Worm (Caenorhabditis elegans): ENCODE measurements around the gene F52D1.2.

Gene F52D1.2

ce11 chrX:433029-433693 is 16.9 kb downstream of the F52D1.2 start:
- TF ChIP-seq unc-62 (GFP tag; optimal IDR thresholded peaks at IDR 0.05): no peak

- no peak for TF ChIP-seq unc-62 (GFP tag; optimal IDR thresholded peaks at IDR 0.05)
Observed at ce11 chrX:431596-431995, 18.4 kb downstream of the F52D1.2 start.

- no peak for TF ChIP-seq unc-62 (GFP tag; optimal IDR thresholded peaks at IDR 0.05)
Observed at ce11 chrX:425535-425934, 24.5 kb downstream of the F52D1.2 start, which contains the start of gene ZK1193.2. TSS of gene ZK1193.2 (minus strand) at chrX:425635.

ce11 chrX:423757-424156 is 26.3 kb downstream of the F52D1.2 start:
- no peak for TF ChIP-seq unc-62 (GFP tag; optimal IDR thresholded peaks at IDR 0.05)

- TF ChIP-seq unc-62 (GFP tag; optimal IDR thresholded peaks at IDR 0.05): no peak
Observed at ce11 chrX:421785-422657, 28.0 kb downstream of the F52D1.2 start.

ce11 chrX:421407-421784 is 28.6 kb downstream of the F52D1.2 start, which contains the start of gene col-19:
TSS of gene col-19 (plus strand) at chrX:421707.
- no peak for TF ChIP-seq unc-62 (GFP tag; optimal IDR thresholded peaks at IDR 0.05)

- TF ChIP-seq unc-62 (GFP tag; optimal IDR thresholded peaks at IDR 0.05): no peak
Observed at ce11 chrX:410073-410572, 39.9 kb downstream of the F52D1.2 start.

- no peak for TF ChIP-seq unc-62 (GFP tag; optimal IDR thresholded peaks at IDR 0.05)
Observed at ce11 chrX:404597-404996, 45.4 kb downstream of the F52D1.2 start, which contains the start of gene R04A9.1. TSS of gene R04A9.1 (plus strand) at chrX:404897.

- no peak for TF ChIP-seq unc-62 (GFP tag; optimal IDR thresholded peaks at IDR 0.05)
Observed at ce11 chrX:402951-403350, 47.1 kb downstream of the F52D1.2 start.

- TF ChIP-seq unc-62 (GFP tag; optimal IDR thresholded peaks at IDR 0.05): no peak
Observed at ce11 chrX:399535-399934, 50.5 kb downstream of the F52D1.2 start.

- TF ChIP-seq unc-62 (GFP tag; optimal IDR thresholded peaks at IDR 0.05): no peak
Observed at ce11 chrX:397259-397658, 52.8 kb downstream of the F52D1.2 start, which contains the start of gene R04A9.6. TSS of gene R04A9.6 (plus strand) at chrX:397559.

All from whole organism, dauer.